Fruit fly (Drosophila melanogaster): ENCODE measurements around the gene CG31624.
A peak's percentile ranks its signal among the peaks of the same experiment; 100 is the strongest.

CG31624 gene

DNA sequence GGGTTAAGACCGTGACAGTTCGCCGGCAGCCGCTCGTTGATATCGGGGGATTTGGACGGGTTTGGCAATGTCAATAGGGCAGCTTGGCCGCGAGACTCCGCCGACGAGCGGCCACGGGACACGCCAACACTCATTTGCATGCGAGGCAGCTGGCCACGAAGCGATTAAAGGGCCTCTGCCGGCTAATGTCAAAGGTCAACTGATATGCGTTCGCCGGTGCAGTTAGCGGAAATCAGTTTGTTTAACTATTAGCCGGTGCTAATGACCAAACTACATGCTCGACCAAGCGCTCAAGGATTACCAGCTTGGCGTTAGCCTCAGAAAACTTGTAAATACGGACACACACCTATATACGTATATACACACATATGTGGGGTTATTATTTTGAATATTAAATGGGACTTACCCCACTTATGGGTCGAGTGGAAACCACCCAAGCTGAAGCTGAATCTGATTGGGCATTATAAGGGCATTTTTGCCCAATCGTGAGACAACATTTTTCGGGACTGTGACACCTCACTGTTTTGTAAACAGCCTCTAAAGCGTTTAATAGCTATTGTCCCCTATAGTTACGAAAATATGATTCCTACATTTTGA is 34.3 kb upstream of the CG31624 start:
- TF ChIP-seq CG17806 (tag; optimal IDR thresholded peaks at IDR 0.05) (no peak), CG32121 (GFP tag; IDR thresholded peaks at IDR 0.05) (peak; percentile 24; the same call in 1 of the 2 replicates)

DNA sequence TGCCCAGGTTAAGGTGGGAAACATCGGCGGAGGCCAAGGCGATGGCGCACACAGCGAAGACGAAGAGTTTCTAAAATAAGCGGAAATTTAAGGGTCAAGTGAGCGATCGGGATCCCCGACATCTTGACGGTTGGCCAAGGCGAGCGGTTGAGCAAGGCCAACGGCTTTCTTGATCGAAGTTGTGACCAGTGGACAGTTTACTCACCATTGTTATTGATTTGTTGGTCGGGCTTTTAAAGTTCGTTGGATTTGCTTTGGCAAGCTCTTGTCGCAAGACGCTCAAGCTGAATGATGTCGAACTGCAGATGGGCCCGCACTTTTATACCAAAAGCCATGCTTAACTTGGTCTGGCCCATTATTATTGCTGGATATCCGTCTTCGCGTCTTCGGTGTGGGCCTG is 33.3 kb upstream of the CG31624 start:
- TF ChIP-seq CG15710 (tag; optimal IDR thresholded peaks at IDR 0.05), result no peak
- TF ChIP-seq rn (GFP tag; IDR thresholded peaks at IDR 0.05), result no peak
- no peak for TF ChIP-seq CG34367 (tag; optimal IDR thresholded peaks at IDR 0.05)
- TF ChIP-seq EcR (GFP tag; optimal IDR thresholded peaks at IDR 0.05), result no peak
- TF ChIP-seq CG13204 (GFP tag; optimal IDR thresholded peaks at IDR 0.05), result no peak
- no peak for TF ChIP-seq Ets98B (GFP tag; IDR thresholded peaks at IDR 0.05)
- TF ChIP-seq CG8301 (tag; optimal IDR thresholded peaks at IDR 0.05), result no peak

DNA sequence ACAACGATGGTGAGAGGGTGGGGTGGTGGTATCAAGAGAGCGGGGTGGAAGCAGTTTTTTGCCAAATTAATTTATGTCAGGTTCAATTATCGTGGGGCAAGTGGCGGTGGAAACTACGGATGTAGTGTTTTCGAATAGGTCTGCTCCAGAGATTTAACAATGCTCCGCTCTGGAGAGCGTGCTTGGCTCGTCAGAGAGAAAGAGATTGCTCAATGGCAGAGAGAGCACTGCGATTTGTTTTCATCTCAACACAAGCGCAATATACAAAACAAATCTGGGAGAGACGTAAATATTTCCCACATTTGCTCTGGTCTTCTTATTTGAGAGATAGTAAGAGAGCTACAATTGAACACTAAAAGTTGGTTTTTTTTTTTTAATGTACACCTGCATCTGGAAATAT is 21.6 kb upstream of the CG31624 start:
- TF ChIP-seq CG34367 (tag; optimal IDR thresholded peaks at IDR 0.05), result no peak
- no peak for TF ChIP-seq rn (GFP tag; IDR thresholded peaks at IDR 0.05)
- TF ChIP-seq CG4496 (GFP tag; IDR thresholded peaks at IDR 0.05), result no peak
- no peak for TF ChIP-seq CG14655 (GFP tag; optimal IDR thresholded peaks at IDR 0.05)
- TF ChIP-seq CG8301 (tag; optimal IDR thresholded peaks at IDR 0.05), result no peak
- TF ChIP-seq CG32121 (GFP tag; IDR thresholded peaks at IDR 0.05), result no peak
- no peak for TF ChIP-seq CG12605 (GFP tag; IDR thresholded peaks at IDR 0.05)
- TF ChIP-seq fd96Ca (GFP tag; IDR thresholded peaks at IDR 0.05), result no peak
- no peak for TF ChIP-seq CG10348 (GFP tag; IDR thresholded peaks at IDR 0.05)
- TF ChIP-seq CG13204 (GFP tag; optimal IDR thresholded peaks at IDR 0.05), result no peak
- no peak for TF ChIP-seq CG17806 (tag; optimal IDR thresholded peaks at IDR 0.05)
- no peak for TF ChIP-seq CG8159 (tag; optimal IDR thresholded peaks at IDR 0.05)
- no peak for TF ChIP-seq EcR (GFP tag; optimal IDR thresholded peaks at IDR 0.05)
- no peak for TF ChIP-seq gl (tag; optimal IDR thresholded peaks at IDR 0.05)
- no peak for TF ChIP-seq Pif1B (GFP tag; optimal IDR thresholded peaks at IDR 0.05)

DNA sequence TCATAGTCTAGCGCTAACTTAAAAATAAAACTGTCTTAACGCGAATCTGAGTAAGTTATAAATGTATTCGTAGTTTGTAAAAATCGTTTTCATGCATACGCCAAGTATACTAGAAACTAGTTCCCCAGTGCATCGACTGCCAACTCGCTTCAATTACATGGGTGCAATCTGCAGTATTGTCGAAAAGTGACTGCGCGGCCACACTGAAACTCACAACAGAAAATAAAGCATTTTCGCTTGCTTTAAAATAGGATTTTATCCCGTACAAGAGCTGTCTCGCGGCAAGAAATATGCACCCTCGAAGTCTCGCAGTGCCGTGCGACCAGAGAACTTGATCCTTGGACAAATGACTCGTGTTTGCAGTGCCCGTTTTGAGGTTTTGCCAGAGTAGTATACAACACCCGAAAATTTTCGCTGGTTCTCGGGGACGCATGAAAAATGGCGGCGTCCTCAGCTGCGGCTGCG is 21.0 kb upstream of the CG31624 start, which contains the start of gene CG8677:
Gene CG8677 (plus strand): TSS at position 199 of the 465 bp plus-strand sequence.
- TF ChIP-seq CG32121 (GFP tag; IDR thresholded peaks at IDR 0.05) (no peak), CG4496 (GFP tag; IDR thresholded peaks at IDR 0.05) (peak; percentile 18; the same call in 1 of the 3 replicates)

DNA sequence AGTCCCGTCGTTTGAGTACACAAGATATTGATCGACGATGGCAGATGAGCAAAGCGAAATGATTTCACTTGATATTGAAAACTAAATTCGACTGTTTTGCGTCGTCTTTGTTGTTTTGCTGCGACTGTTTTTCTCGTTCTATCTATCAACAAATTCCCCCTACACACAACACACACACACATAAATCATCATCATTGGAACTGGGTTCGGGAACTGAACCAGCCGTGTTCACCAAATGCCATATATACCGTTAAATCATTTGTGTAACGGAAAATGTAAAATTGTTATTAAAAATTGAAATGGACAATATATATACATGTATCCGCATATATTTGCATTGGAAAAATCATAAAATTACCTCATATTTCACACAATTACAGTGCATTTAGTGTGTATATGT is 20.2 kb upstream of the CG31624 start, which contains the start of gene Atg18b:
Gene Atg18b (minus strand): TSS at position 177 of the 400 bp plus-strand sequence.
- TF ChIP-seq EcR (GFP tag; optimal IDR thresholded peaks at IDR 0.05) (no peak), CG34367 (tag; optimal IDR thresholded peaks at IDR 0.05) (no peak), Snoo (tag; optimal IDR thresholded peaks at IDR 0.05) (no peak), CG10348 (GFP tag; IDR thresholded peaks at IDR 0.05) (no peak), Pif1B (GFP tag; optimal IDR thresholded peaks at IDR 0.05) (no peak), CG9948 (tag; optimal IDR thresholded peaks at IDR 0.05) (no peak), CG13204 (GFP tag; optimal IDR thresholded peaks at IDR 0.05) (no peak), CG15710 (tag; optimal IDR thresholded peaks at IDR 0.05) (no peak)

DNA sequence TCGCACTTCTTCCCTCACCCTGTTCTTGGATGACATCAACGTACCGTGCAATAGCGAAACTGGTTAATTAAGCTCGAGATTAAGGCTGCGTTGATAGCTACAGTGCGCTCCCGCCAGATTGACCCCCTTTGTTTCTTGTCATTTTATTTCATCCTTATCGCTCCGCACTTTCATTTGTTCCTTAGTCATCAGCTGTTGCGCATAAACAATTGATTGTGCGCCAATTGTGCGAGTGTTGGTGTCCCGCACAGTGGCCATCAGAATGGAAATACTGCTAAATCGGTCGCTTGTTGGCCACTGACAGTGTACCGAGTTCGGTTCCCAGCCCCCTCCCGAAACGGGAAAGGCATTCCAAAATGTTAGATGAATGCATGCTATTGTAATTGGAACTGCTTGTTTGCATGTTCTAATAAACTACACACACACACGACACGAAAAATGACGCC is 19.5 kb upstream of the CG31624 start:
- TF ChIP-seq CG32121 (GFP tag; IDR thresholded peaks at IDR 0.05), result peak; percentile 30; the same call in 1 of the 2 replicates
- no peak for TF ChIP-seq D1 (tag; optimal IDR thresholded peaks at IDR 0.05)
- TF ChIP-seq CG4496 (GFP tag; IDR thresholded peaks at IDR 0.05), result 0 out of 3 replicates have a peak, but pooled peaks have one; percentile 40
- TF ChIP-seq CG15710 (tag; optimal IDR thresholded peaks at IDR 0.05), result no peak
- 0 out of 2 replicates have a peak, but pooled peaks have one; percentile 33 for TF ChIP-seq Ets98B (GFP tag; IDR thresholded peaks at IDR 0.05)
- peak; percentile 48 for TF ChIP-seq EcR (GFP tag; optimal IDR thresholded peaks at IDR 0.05)
- no peak for TF ChIP-seq Snoo (tag; optimal IDR thresholded peaks at IDR 0.05)
- TF ChIP-seq CG34367 (tag; optimal IDR thresholded peaks at IDR 0.05), result no peak
- no peak for TF ChIP-seq CG14655 (GFP tag; optimal IDR thresholded peaks at IDR 0.05)
- TF ChIP-seq Pif1B (GFP tag; optimal IDR thresholded peaks at IDR 0.05), result no peak
- no peak; the same call in 1 of the 2 replicates for TF ChIP-seq CG12605 (GFP tag; IDR thresholded peaks at IDR 0.05)
- no peak for TF ChIP-seq CG10348 (GFP tag; IDR thresholded peaks at IDR 0.05)
- no peak for TF ChIP-seq CG13204 (GFP tag; optimal IDR thresholded peaks at IDR 0.05)
- no peak for TF ChIP-seq CG9948 (tag; optimal IDR thresholded peaks at IDR 0.05)
- no peak for TF ChIP-seq rn (GFP tag; IDR thresholded peaks at IDR 0.05)
- TF ChIP-seq gl (tag; optimal IDR thresholded peaks at IDR 0.05), result peak; percentile 39
- no peak for TF ChIP-seq Pif1A (GFP tag; optimal IDR thresholded peaks at IDR 0.05)
- no peak for TF ChIP-seq CG8301 (tag; optimal IDR thresholded peaks at IDR 0.05)
- peak; percentile 4 for TF ChIP-seq CG17806 (tag; optimal IDR thresholded peaks at IDR 0.05)
- 0 out of 3 replicates have a peak, but pooled peaks have one; percentile 69 for TF ChIP-seq fd96Ca (GFP tag; IDR thresholded peaks at IDR 0.05)
- TF ChIP-seq CG8159 (tag; optimal IDR thresholded peaks at IDR 0.05), result no peak

DNA sequence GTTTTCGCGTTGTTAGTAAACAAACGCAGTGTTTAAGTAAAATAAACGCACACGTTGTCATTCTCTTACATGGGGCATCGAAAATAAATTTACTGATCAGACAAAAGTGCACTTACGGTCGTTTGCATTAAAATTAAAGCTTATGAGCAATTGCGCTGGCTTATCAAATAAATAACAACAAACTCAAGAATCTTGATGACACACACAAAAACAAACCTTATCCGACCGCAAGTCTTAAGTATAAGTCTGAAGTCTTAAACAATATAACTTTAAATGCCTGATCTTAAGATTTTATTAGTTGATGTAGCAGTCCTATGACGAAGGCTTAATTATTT is 18.7 kb upstream of the CG31624 start:
- TF ChIP-seq CG14655 (GFP tag; optimal IDR thresholded peaks at IDR 0.05) (no peak), Snoo (tag; optimal IDR thresholded peaks at IDR 0.05) (no peak), CG10348 (GFP tag; IDR thresholded peaks at IDR 0.05) (no peak), CG8301 (tag; optimal IDR thresholded peaks at IDR 0.05) (no peak), CG9948 (tag; optimal IDR thresholded peaks at IDR 0.05) (no peak)
